Fruit fly (Drosophila melanogaster) whole organism, embryonic: ENCODE results near the gene NimC3.

ENCODE experiments used
- ATbp ChIP-seq: fragments of 200-800 bp; sonication (Bioruptor generic); optimal IDR thresholded peaks from 2 replicates; lab custom pipeline; 2017; ENCODE audit warnings: missing biosample characterization, mild to moderate bottlenecking, missing genetic modification characterization, missing genetic modification reagents
- Bdp1 ChIP-seq: fragments of 200-800 bp; sonication (Bioruptor generic); optimal IDR thresholded peaks from 3 replicates; lab custom pipeline; 2016; ENCODE audit warnings: missing biosample characterization, missing genetic modification characterization
- BtbVII ChIP-seq: fragments of 200-800 bp; sonication (Bioruptor generic); optimal IDR thresholded peaks from 3 replicates; lab custom pipeline; 2017; ENCODE audit warnings: missing biosample characterization, mild to moderate bottlenecking, missing genetic modification characterization
- CG10979 ChIP-seq: fragments of 200-800 bp; sonication (Bioruptor generic); optimal IDR thresholded peaks from 2 replicates; lab custom pipeline; 2018; ENCODE audit warnings: missing biosample characterization, mild to moderate bottlenecking, missing genetic modification characterization, moderate library complexity
- CG11093 ChIP-seq: fragments of 200-800 bp; sonication (Bioruptor generic); IDR thresholded peaks from 3 replicates; pipeline ENCODE4 v1.3.6; 2022; ENCODE audit warnings: missing biosample characterization, missing genetic modification characterization
- CG11247 ChIP-seq: fragments of 200-800 bp; sonication (Bioruptor generic); IDR thresholded peaks from 2 replicates; pipeline ENCODE4 v1.3.6; 2022; ENCODE audit warnings: missing biosample characterization, missing genetic modification characterization
- CG12071 ChIP-seq: fragments of 200-800 bp; sonication (Bioruptor generic); optimal IDR thresholded peaks from 3 replicates; lab custom pipeline; 2018; ENCODE audit warnings: missing biosample characterization, mild to moderate bottlenecking, missing genetic modification characterization
- CG12219 ChIP-seq: fragments of 200-800 bp; sonication (Bioruptor generic); optimal IDR thresholded peaks from 3 replicates; lab custom pipeline; 2018; ENCODE audit warnings: missing biosample characterization, mild to moderate bottlenecking, missing genetic modification characterization
- CG15011 ChIP-seq: fragments of 200-800 bp; sonication (Bioruptor generic); optimal IDR thresholded peaks from 3 replicates; lab custom pipeline; 2018; ENCODE audit warnings: missing biosample characterization, mild to moderate bottlenecking, missing genetic modification characterization
- CG16779 ChIP-seq: fragments of 200-800 bp; sonication (Bioruptor generic); IDR thresholded peaks from 2 replicates; pipeline ENCODE4 v1.3.6; 2022; ENCODE audit warnings: missing biosample characterization, missing genetic modification characterization
- CG16863 ChIP-seq: fragments of 200-800 bp; sonication (Bioruptor generic); optimal IDR thresholded peaks from 3 replicates; lab custom pipeline; 2016; ENCODE audit warnings: missing biosample characterization, missing genetic modification characterization
- CG17829 ChIP-seq: fragments of 200-800 bp; optimal IDR thresholded peaks from 2 replicates; lab custom pipeline; 2019; ENCODE audit warnings: missing biosample characterization, mild to moderate bottlenecking, missing genetic modification characterization, moderate library complexity
- CG3281 ChIP-seq: fragments of 200-800 bp; sonication (Bioruptor generic); optimal IDR thresholded peaks from 3 replicates; lab custom pipeline; 2017; ENCODE audit warnings: missing biosample characterization, mild to moderate bottlenecking, missing genetic modification characterization
- CG33557 ChIP-seq: fragments of 200-800 bp; sonication (Bioruptor generic); optimal IDR thresholded peaks from 2 replicates; lab custom pipeline; 2019; ENCODE audit warnings: missing biosample characterization, mild to moderate bottlenecking, missing genetic modification characterization, moderate library complexity
- CG34376 ChIP-seq: fragments of 200-800 bp; sonication (Bioruptor generic); optimal IDR thresholded peaks from 2 replicates; lab custom pipeline; 2018; ENCODE audit warnings: missing biosample characterization, mild to moderate bottlenecking, missing genetic modification characterization
- CG3995 ChIP-seq: fragments of 200-800 bp; sonication (Bioruptor generic); optimal IDR thresholded peaks from 3 replicates; lab custom pipeline; 2016; ENCODE audit warnings: missing biosample characterization, missing genetic modification characterization
- CG6854 ChIP-seq: fragments of 200-800 bp; sonication (Bioruptor generic); optimal IDR thresholded peaks from 3 replicates; lab custom pipeline; 2017; ENCODE audit warnings: missing biosample characterization, mild to moderate bottlenecking, missing genetic modification characterization
- D ChIP-seq, 2 experiments: fragments of 200-800 bp in 1 of 2; fragments of >200 bp in 1 of 2; sonication (Bioruptor generic) in 1 of 2; optimal IDR thresholded peaks; 2 replicates in 1 of 2; 3 replicates in 1 of 2; lab custom pipeline; 2017; ENCODE audit warnings: mild to moderate bottlenecking in 1 of 2, missing biosample characterization in 1 of 2, missing genetic modification characterization in 1 of 2, missing genetic modification reagents in 1 of 2
- Dek ChIP-seq: fragments of 200-800 bp; sonication (Bioruptor generic); optimal IDR thresholded peaks from 3 replicates; lab custom pipeline; 2019; ENCODE audit warnings: missing biosample characterization, mild to moderate bottlenecking, missing genetic modification characterization, moderate library complexity
- Gsc ChIP-seq: fragments of 200-800 bp; sonication (Bioruptor generic); IDR thresholded peaks from 2 replicates; pipeline ENCODE4 v1.3.6; 2022; ENCODE audit warnings: missing biosample characterization, missing genetic modification characterization
- H2.0 ChIP-seq: fragments of 200-800 bp; sonication (Bioruptor generic); IDR thresholded peaks from 2 replicates; pipeline ENCODE4 v1.3.6; 2022; ENCODE audit warnings: missing biosample characterization, missing genetic modification characterization
- Hmr ChIP-seq: fragments of 200-800 bp; sonication (Bioruptor generic); optimal IDR thresholded peaks from 3 replicates; lab custom pipeline; 2017; ENCODE audit warnings: mild to moderate bottlenecking, missing biosample characterization, missing genetic modification reagents, missing genetic modification characterization
- Hmx ChIP-seq: fragments of 200-800 bp; sonication (Bioruptor generic); optimal IDR thresholded peaks from 2 replicates; lab custom pipeline; 2016; ENCODE audit warnings: missing biosample characterization, missing genetic modification characterization
- Hr39 ChIP-seq: fragments of >200 bp; optimal IDR thresholded peaks from 2 replicates; lab custom pipeline; 2017
- Hsf ChIP-seq: fragments of 200-800 bp; sonication (Bioruptor generic); optimal IDR thresholded peaks from 3 replicates; lab custom pipeline; 2016; ENCODE audit warnings: missing biosample characterization, missing genetic modification characterization
- MBD-R2 ChIP-seq: fragments of 200-800 bp; sonication (Bioruptor generic); IDR thresholded peaks from 2 replicates; pipeline ENCODE4 v1.3.6; 2022; ENCODE audit warnings: missing biosample characterization, missing genetic modification characterization
- MESR4 ChIP-seq: fragments of 200-800 bp; sonication (Bioruptor generic); optimal IDR thresholded peaks from 2 replicates; lab custom pipeline; 2018; ENCODE audit warnings: missing biosample characterization, mild to moderate bottlenecking, missing genetic modification characterization, moderate library complexity
- Sox102F ChIP-seq: fragments of 200-800 bp; sonication (Bioruptor generic); optimal IDR thresholded peaks from 2 replicates; lab custom pipeline; 2018; ENCODE audit warnings: missing biosample characterization, mild to moderate bottlenecking, missing genetic modification characterization, moderate library complexity
- Ssrp ChIP-seq: fragments of 200-800 bp; sonication (Bioruptor generic); optimal IDR thresholded peaks from 2 replicates; lab custom pipeline; 2018; ENCODE audit warnings: missing biosample characterization, mild to moderate bottlenecking, missing genetic modification characterization, moderate library complexity
- Trl ChIP-seq, 3 experiments: fragments of >200 bp in 2 of 3; fragments of 200-800 bp in 1 of 3; sonication (Bioruptor generic) in 1 of 3; optimal IDR thresholded peaks; 2 replicates in 1 of 3; 3 replicates in 2 of 3; lab custom pipeline; 2016 to 2017; ENCODE audit warnings: missing biosample characterization in 1 of 3, missing genetic modification characterization in 1 of 3
- crc ChIP-seq: fragments of 200-800 bp; sonication (Bioruptor generic); optimal IDR thresholded peaks from 2 replicates; lab custom pipeline; 2016; ENCODE audit warnings: missing biosample characterization, missing genetic modification characterization
- croc ChIP-seq: fragments of 200-800 bp; sonication (Bioruptor generic); conservative IDR thresholded peaks from 3 replicates; pipeline ENCODE4 v1.3.6; 2022; ENCODE audit warnings: missing biosample characterization, missing genetic modification characterization
- crp ChIP-seq, 2 experiments: fragments of 200-800 bp; sonication (Bioruptor generic); optimal IDR thresholded peaks; 2 replicates in 1 of 2; 3 replicates in 1 of 2; lab custom pipeline; 2017; ENCODE audit warnings: missing biosample characterization in 2 of 2, missing genetic modification characterization in 2 of 2, mild to moderate bottlenecking in 1 of 2, moderate library complexity in 1 of 2
- dimm ChIP-seq: fragments of 200-800 bp; sonication (Bioruptor generic); IDR thresholded peaks from 2 replicates; pipeline ENCODE4 v1.3.6; 2022; ENCODE audit warnings: missing biosample characterization, missing genetic modification characterization
- dmrt99B ChIP-seq: fragments of 200-800 bp; sonication (Bioruptor generic); optimal IDR thresholded peaks from 2 replicates; lab custom pipeline; 2018; ENCODE audit warnings: missing biosample characterization, mild to moderate bottlenecking, missing genetic modification characterization, moderate library complexity
- gsb-n ChIP-seq: fragments of 200-800 bp; sonication (Bioruptor generic); optimal IDR thresholded peaks from 3 replicates; lab custom pipeline; 2018; ENCODE audit warnings: missing biosample characterization, mild to moderate bottlenecking, missing genetic modification characterization
- h ChIP-seq: fragments of >200 bp; optimal IDR thresholded peaks from 2 replicates; lab custom pipeline; 2017
- inv ChIP-seq: fragments of 200-800 bp; sonication (Bioruptor generic); IDR thresholded peaks from 2 replicates; pipeline ENCODE4 v1.3.6; 2022; ENCODE audit warnings: missing biosample characterization, missing genetic modification characterization; ENCODE audit not compliant: partially characterized antibody
- jing ChIP-seq: fragments of 200-800 bp; sonication (Bioruptor generic); optimal IDR thresholded peaks from 2 replicates; lab custom pipeline; 2018; ENCODE audit warnings: missing biosample characterization, mild to moderate bottlenecking, missing genetic modification characterization
- ken ChIP-seq: fragments of 200-800 bp; sonication (Bioruptor generic); IDR thresholded peaks from 3 replicates; pipeline ENCODE4 v1.3.6; 2022; ENCODE audit warnings: missing biosample characterization, missing genetic modification characterization
- knrl ChIP-seq: fragments of 200-800 bp; sonication (Bioruptor generic); IDR thresholded peaks from 3 replicates; pipeline ENCODE4 v1.3.6; 2022; ENCODE audit warnings: missing biosample characterization, missing genetic modification characterization; ENCODE audit not compliant: partially characterized antibody
- maf-S ChIP-seq: fragments of 200-800 bp; sonication (Bioruptor generic); optimal IDR thresholded peaks from 2 replicates; lab custom pipeline; 2016; ENCODE audit warnings: missing biosample characterization, missing genetic modification characterization
- nmo ChIP-seq: fragments of 200-800 bp; sonication (Bioruptor generic); optimal IDR thresholded peaks from 2 replicates; lab custom pipeline; 2018; ENCODE audit warnings: missing biosample characterization, mild to moderate bottlenecking, missing genetic modification characterization, moderate library complexity
- sens ChIP-seq: fragments of 200-800 bp; sonication (Bioruptor generic); peaks from one replicate; lab custom pipeline; 2016; ENCODE audit warnings: missing biosample characterization, missing genetic modification characterization
- shn ChIP-seq: fragments of 200-800 bp; sonication (Bioruptor generic); optimal IDR thresholded peaks from 3 replicates; lab custom pipeline; 2016; ENCODE audit warnings: missing biosample characterization, missing genetic modification characterization
- slp2 ChIP-seq: fragments of 200-800 bp; sonication (Bioruptor generic); optimal IDR thresholded peaks from 2 replicates; lab custom pipeline; 2016; ENCODE audit warnings: missing biosample characterization, missing genetic modification characterization
- sob ChIP-seq: fragments of 200-800 bp; sonication (Bioruptor generic); IDR thresholded peaks from 2 replicates; pipeline ENCODE4 v1.3.6; 2022; ENCODE audit warnings: missing biosample characterization, missing genetic modification characterization
- unpg ChIP-seq: fragments of 200-800 bp; sonication (Bioruptor generic); optimal IDR thresholded peaks from 3 replicates; lab custom pipeline; 2018; ENCODE audit warnings: missing biosample characterization, mild to moderate bottlenecking, missing genetic modification characterization, moderate library complexity
- wek ChIP-seq: fragments of 200-800 bp; sonication (Bioruptor generic); optimal IDR thresholded peaks from 3 replicates; lab custom pipeline; 2018; ENCODE audit warnings: missing biosample characterization, mild to moderate bottlenecking, missing genetic modification characterization, moderate library complexity

Gene NimC3

dm6 chr2L:14024051-14024745 lies 4.2 kb upstream of the NimC3 start (continued):
- TF ChIP-seq dimm (GFP tag; lab: Robert Waterston, UW) (peak; percentile 95), CG16863 (GFP tag; lab: Kevin White, UChicago) (peak; percentile 99), Hsf (GFP tag; lab: Kevin White, UChicago) (peak; percentile 96), Sox102F (peak; percentile 99), MBD-R2 (GFP tag; lab: Robert Waterston, UW) (peak; percentile 96), CG15011 (GFP tag; lab: Kevin White, UChicago) (peak; percentile 100), CG12071 (peak; percentile 100), MESR4 (peak; percentile 77), nmo (peak; percentile 90), ATbp (peak; percentile 100), Trl (optimal IDR thresholded peaks at IDR 0.05; lab: Kevin White, UChicago) (peak in 1 of 2 experiments; percentile 69), Trl (GFP tag; optimal IDR thresholded peaks at IDR 0.05; lab: Kevin White, UChicago) (peak; percentile 100), crc (peak; percentile 99), ken (GFP tag; lab: Robert Waterston, UW) (peak; percentile 98), CG34376 (GFP tag; lab: Kevin White, UChicago) (peak; percentile 99), Bdp1 (peak; percentile 96), h (lab: Kevin White, UChicago) (no peak), unpg (GFP tag; lab: Kevin White, UChicago) (peak; percentile 98), dmrt99B (tag; lab: Kevin White, UChicago) (peak; percentile 98), CG12219 (GFP tag; lab: Kevin White, UChicago) (peak; percentile 99), croc (GFP tag; lab: Robert Waterston, UW) (peak; percentile 93), H2.0 (GFP tag; lab: Robert Waterston, UW) (peak; percentile 95), shn (GFP tag; lab: Kevin White, UChicago) (peak; percentile 99), sens (GFP tag; lab: Kevin White, UChicago) (peak; percentile 100), wek (GFP tag; lab: Kevin White, UChicago) (peak; percentile 100), crp (GFP tag; optimal IDR thresholded peaks at IDR 0.05; lab: Kevin White, UChicago) (peak; percentile 17 to 80), inv (no peak), D (optimal IDR thresholded peaks at IDR 0.05; lab: Kevin White, UChicago) (no peak), D (GFP tag; optimal IDR thresholded peaks at IDR 0.05; lab: Kevin White, UChicago) (peak; percentile 100), Gsc (peak; percentile 60; the same call in 1 of the 2 replicates), Hr39 (no peak), gsb-n (tag; lab: Kevin White, UChicago) (peak; percentile 100), CG16779 (GFP tag; lab: Robert Waterston, UW) (peak; percentile 97), BtbVII (GFP tag; lab: Kevin White, UChicago) (peak; percentile 100), CG3995 (peak; percentile 84), CG33557 (GFP tag; lab: Kevin White, UChicago) (peak; percentile 100), CG3281 (GFP tag; lab: Kevin White, UChicago) (peak; percentile 99), slp2 (peak; percentile 99), CG17829 (tag; lab: Kevin White, UChicago) (peak; percentile 97), knrl (GFP tag; lab: Robert Waterston, UW) (peak; percentile 36; the same call in 1 of the 3 replicates), jing (GFP tag; lab: Kevin White, UChicago) (peak; percentile 98), CG11093 (GFP tag; lab: Robert Waterston, UW) (peak; percentile 97), sob (peak; percentile 99), Hmr (GFP tag; lab: Kevin White, UChicago) (peak; percentile 100), Hmx (GFP tag; lab: Kevin White, UChicago) (peak; percentile 73), Dek (tag; lab: Kevin White, UChicago) (peak; percentile 98), maf-S (GFP tag; lab: Kevin White, UChicago) (peak; percentile 99), CG6854 (GFP tag; lab: Kevin White, UChicago) (peak; percentile 98), CG10979 (tag; lab: Kevin White, UChicago) (peak; percentile 92), CG11247 (GFP tag; lab: Robert Waterston, UW) (peak; percentile 99), Ssrp (tag; lab: Kevin White, UChicago) (peak; percentile 86)
